Worm (Caenorhabditis elegans): ENCODE data around the gene Y7A5A.5.
A peak's percentile ranks its signal among the peaks of the same experiment; 100 is the strongest.

Y7A5A.5 gene

ce11 chrX:15786726-15787125 is at the start of gene Y7A5A.5:
TSS of gene Y7A5A.5 (minus strand) at chrX:15786826.
- TF ChIP-seq tbx-8 (GFP tag; optimal IDR thresholded peaks at IDR 0.05), result no peak

DNA sequence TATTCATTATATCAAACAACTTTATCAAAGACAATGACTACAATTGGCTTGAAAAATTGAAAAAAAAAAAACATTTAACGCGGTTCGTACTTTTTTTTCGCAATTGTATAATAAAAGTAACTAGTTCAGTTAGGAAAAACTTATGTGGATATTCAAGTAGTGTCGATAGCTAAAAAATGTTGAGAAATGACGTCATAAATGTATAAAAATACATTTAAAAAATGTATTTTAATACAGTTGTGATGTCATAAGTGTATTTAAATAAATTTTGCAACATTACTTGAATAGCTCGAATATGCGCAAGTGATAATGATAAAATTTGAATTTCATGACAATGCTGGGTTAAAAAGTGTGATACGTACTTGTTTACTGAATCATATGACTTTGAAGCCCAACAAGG is 44.9 kb upstream of the Y7A5A.5 start:
- no peak for TF ChIP-seq elt-1 (tag; optimal IDR thresholded peaks at IDR 0.05; ENCODE audit: borderline replicate concordance, insufficient read depth)
- no peak for TF ChIP-seq nhr-28 (tag; optimal IDR thresholded peaks at IDR 0.05)
- TF ChIP-seq zip-8 (tag; optimal IDR thresholded peaks at IDR 0.05), result peak; percentile 93

DNA sequence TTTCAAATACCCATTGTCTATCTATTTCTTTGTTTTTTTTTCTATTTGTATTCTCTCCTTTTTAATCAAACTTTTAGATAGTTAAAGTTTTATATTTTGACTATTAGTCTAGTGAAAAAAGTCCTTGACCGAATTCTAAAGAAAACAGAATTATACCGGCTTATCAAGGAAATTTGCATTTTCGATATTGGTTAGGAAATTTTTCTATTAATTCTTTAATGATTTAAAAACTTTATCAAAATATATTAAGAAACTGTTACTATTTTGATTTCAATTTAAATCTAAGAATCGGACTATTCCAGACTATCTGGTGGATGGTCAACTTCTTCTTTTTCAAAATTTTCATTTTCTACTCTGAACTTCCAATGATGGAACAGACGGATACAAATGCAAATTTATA is 41.4 kb upstream of the Y7A5A.5 start, which contains the start of gene Y7A5A.20:
Y7A5A.20 (plus strand) TSS at position 301 of the 400 bp plus-strand sequence.
- TF ChIP-seq zip-8 (tag; optimal IDR thresholded peaks at IDR 0.05) (no peak), ham-2 (GFP tag; optimal IDR thresholded peaks at IDR 0.05) (no peak), lsy-2 (tag; optimal IDR thresholded peaks at IDR 0.05) (no peak), blmp-1 (tag; optimal IDR thresholded peaks at IDR 0.05) (no peak), bed-3 (GFP tag; optimal IDR thresholded peaks at IDR 0.05) (no peak), ztf-11 (tag; optimal IDR thresholded peaks at IDR 0.05) (no peak), mab-5 (tag; optimal IDR thresholded peaks at IDR 0.05) (no peak), drap-1 (GFP tag; optimal IDR thresholded peaks at IDR 0.05) (no peak), cnd-1 (tag; optimal IDR thresholded peaks at IDR 0.05) (no peak), unc-39 (tag; optimal IDR thresholded peaks at IDR 0.05) (no peak), tbx-8 (GFP tag; optimal IDR thresholded peaks at IDR 0.05) (no peak), flh-1 (GFP tag; optimal IDR thresholded peaks at IDR 0.05) (no peak), lin-32 (GFP tag; optimal IDR thresholded peaks at IDR 0.05) (no peak), ces-1 (GFP tag; optimal IDR thresholded peaks at IDR 0.05) (no peak), elt-3 (tag; optimal IDR thresholded peaks at IDR 0.05) (no peak)

- TF ChIP-seq zip-8 (tag; optimal IDR thresholded peaks at IDR 0.05) (no peak), sptf-1 (tag; optimal IDR thresholded peaks at IDR 0.05) (no peak), cnd-1 (tag; optimal IDR thresholded peaks at IDR 0.05) (no peak), nhr-12 (tag; optimal IDR thresholded peaks at IDR 0.05) (no peak), sem-2 (GFP tag; optimal IDR thresholded peaks at IDR 0.05) (no peak), mls-2 (tag; optimal IDR thresholded peaks at IDR 0.05) (no peak), lsy-2 (tag; optimal IDR thresholded peaks at IDR 0.05) (no peak)
These were observed 40.2 kb upstream of the Y7A5A.5 start, which contains the start of gene Y7A5A.9 for ce11 chrX:15826866-15827265. TSS of gene Y7A5A.9 (plus strand) at chrX:15827166.

DNA sequence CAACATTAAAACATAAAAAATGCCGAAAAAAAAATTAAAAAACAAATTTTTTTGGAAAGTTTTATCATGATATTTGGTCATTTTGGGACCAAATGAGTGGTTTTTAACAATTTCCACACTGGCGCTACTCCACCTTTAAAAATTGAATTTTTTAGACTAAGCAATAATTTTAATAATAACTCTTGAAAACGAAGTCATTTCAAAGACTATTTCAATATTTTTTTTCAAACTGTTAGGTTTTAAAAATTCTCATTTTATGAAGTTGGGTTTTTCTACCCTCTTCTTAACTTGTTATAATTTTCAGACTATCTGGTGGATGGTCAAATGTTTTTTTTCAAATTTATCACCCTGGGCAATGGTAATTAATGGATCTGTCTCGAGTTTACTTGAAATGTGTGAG is 35.6 kb upstream of the Y7A5A.5 start, which contains the start of gene Y7A5A.8:
Y7A5A.8 (plus strand) TSS at position 301 of the 400 bp plus-strand sequence.
- TF ChIP-seq lsy-2 (tag; optimal IDR thresholded peaks at IDR 0.05) (no peak), mep-1 (tag; optimal IDR thresholded peaks at IDR 0.05) (no peak), drap-1 (GFP tag; optimal IDR thresholded peaks at IDR 0.05) (no peak), pha-4 (tag; optimal IDR thresholded peaks at IDR 0.05) (no peak), ztf-11 (tag; optimal IDR thresholded peaks at IDR 0.05) (no peak)

DNA sequence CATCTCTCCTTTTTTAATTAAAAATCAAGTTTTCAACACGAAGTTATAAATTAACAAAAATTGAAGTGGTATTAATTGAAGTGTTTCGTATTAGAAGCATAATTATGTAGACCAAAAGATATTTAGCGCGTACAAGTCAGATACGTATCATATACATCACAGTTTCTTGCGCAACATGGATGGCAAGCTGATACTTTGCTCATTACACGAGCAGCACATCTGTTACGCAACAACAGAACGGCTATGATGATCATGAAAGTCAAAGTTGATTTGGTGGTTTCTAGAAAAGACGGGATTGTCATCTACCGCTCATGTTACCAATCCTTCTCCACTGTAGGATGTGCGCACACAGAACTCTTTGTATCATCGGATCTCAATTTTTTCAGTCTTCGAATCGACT is 27.9 kb upstream of the Y7A5A.5 start:
- TF ChIP-seq ceh-83 (GFP tag; optimal IDR thresholded peaks at IDR 0.05) (no peak), zip-8 (tag; optimal IDR thresholded peaks at IDR 0.05) (peak; percentile 91)

DNA sequence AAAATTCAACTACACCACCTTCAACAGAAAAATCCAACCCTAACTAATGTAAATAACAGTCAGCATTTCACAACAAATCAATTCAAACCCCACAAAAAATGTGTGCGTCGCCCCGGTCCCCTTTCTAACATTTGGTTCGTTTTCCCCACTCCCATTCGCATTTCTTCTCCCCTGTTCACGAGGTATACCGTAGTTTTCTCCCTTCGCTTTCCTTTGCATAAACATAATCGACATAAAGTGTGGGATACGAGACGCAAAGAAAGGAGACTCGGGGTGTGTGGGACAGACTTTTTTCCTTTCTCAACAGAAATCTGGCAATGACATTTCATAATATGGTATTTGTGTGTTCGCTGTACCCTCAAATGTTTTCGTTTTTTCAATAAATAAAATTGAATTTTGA is 24.7 kb upstream of the Y7A5A.5 start:
- no peak for TF ChIP-seq mls-2 (tag; optimal IDR thresholded peaks at IDR 0.05)
- TF ChIP-seq zip-8 (tag; optimal IDR thresholded peaks at IDR 0.05), result no peak
- TF ChIP-seq blmp-1 (tag; optimal IDR thresholded peaks at IDR 0.05), result no peak
- TF ChIP-seq ceh-43 (GFP tag; optimal IDR thresholded peaks at IDR 0.05), result no peak
- TF ChIP-seq hlh-1 (tag; optimal IDR thresholded peaks at IDR 0.05), result no peak
- no peak for TF ChIP-seq lin-13 (tag; optimal IDR thresholded peaks at IDR 0.05)
- TF ChIP-seq lin-32 (GFP tag; optimal IDR thresholded peaks at IDR 0.05), result no peak
- TF ChIP-seq bed-3 (GFP tag; optimal IDR thresholded peaks at IDR 0.05), result no peak
- TF ChIP-seq snpc-4 (tag; optimal IDR thresholded peaks at IDR 0.05), result no peak
- no peak for TF ChIP-seq unc-39 (tag; optimal IDR thresholded peaks at IDR 0.05)
- no peak for TF ChIP-seq sptf-1 (tag; optimal IDR thresholded peaks at IDR 0.05)
- no peak for TF ChIP-seq nhr-28 (tag; optimal IDR thresholded peaks at IDR 0.05)
